Fruit fly (Drosophila melanogaster) whole organism, pupa: Measurements from ENCODE around the gene Alg1.
A peak's percentile ranks its signal among the peaks of the same experiment; 100 is the strongest.

Source experiments
- CG15710 ChIP-seq: fragments of 200-800 bp; sonication (Bioruptor generic); optimal IDR thresholded peaks from 2 replicates; lab custom pipeline; 2018; ENCODE audit warnings: missing biosample characterization, mild to moderate bottlenecking, missing genetic modification characterization, moderate library complexity
- CG32121 ChIP-seq: fragments of 200-800 bp; sonication (Bioruptor generic); IDR thresholded peaks from 2 replicates; pipeline ENCODE4 v1.3.6; 2022; ENCODE audit warnings: missing biosample characterization, missing genetic modification characterization
- EcR ChIP-seq: fragments of 200-800 bp; sonication (Bioruptor generic); optimal IDR thresholded peaks from 3 replicates; lab custom pipeline; 2019; ENCODE audit warnings: missing biosample characterization, missing genetic modification characterization, mild to moderate bottlenecking, moderate library complexity, missing genetic modification reagents

DNA sequence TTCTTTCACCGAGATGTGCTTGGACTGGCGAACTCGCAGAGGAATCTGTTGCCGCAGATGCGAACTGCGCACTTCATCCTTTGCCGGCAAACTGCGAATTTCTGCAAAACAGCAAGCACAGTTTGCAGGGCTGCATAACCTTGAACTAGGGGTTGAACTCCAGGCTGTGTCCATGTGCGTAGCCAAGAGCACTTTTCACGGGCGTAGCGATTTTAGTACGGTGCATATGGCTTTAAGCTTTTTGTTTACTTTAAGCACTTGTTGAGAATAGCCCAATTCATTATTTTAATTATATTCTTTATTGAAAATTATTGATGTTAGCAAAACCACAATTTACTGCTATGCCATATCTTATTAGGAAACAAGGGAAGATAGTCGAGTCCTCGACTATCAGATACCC, 9.7 kb downstream of the Alg1 start, which contains the start of gene CG17803:
- no peak for TF ChIP-seq CG32121 (GFP tag; lab: Robert Waterston, UW)
- peak; percentile 38 for TF ChIP-seq EcR
- TF ChIP-seq CG15710 (tag; lab: Kevin White, UChicago): no peak
